Worm (Caenorhabditis elegans): Measurements from ENCODE around the gene F59D6.1.

F59D6.1 gene

DNA sequence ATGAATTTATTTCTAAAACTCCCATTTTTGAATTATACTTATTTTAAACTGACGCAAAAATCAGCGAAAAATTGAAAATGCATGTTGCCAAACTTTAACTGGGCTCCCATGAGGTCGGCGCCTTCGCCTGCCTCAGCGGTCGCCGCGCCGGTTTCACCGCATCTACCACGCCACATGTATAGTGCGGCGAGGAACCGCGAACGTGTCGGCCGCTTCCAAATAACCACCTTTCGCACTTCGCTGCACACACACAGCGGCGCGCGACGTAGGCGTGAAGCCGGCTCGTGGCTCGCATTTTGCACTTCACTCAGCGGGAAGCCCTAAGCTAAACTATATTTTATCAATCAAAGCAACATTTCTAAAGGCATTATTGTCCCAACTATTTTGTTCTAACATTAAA is 55.6 kb downstream of the F59D6.1 start:
- TF ChIP-seq T26A8.4 (GFP tag; IDR thresholded peaks at IDR 0.05), result no peak
- peak; percentile 83 for TF ChIP-seq set-16 (GFP tag; IDR thresholded peaks at IDR 0.05)
- 0 out of 2 replicates have a peak, but pooled peaks have one; percentile 12 for TF ChIP-seq dmd-9 (GFP tag; IDR thresholded peaks at IDR 0.05)
- no peak for TF ChIP-seq unc-130 (GFP tag; optimal IDR thresholded peaks at IDR 0.05)
- TF ChIP-seq lim-7 (GFP tag; IDR thresholded peaks at IDR 0.05), result no peak
- no peak for TF ChIP-seq arid-1 (GFP tag; conservative IDR thresholded peaks at IDR 0.05)

Measured in whole organism, L4 larva.